Fruit fly (Drosophila melanogaster): Measurements from ENCODE around the gene Vps16A.

DNA sequence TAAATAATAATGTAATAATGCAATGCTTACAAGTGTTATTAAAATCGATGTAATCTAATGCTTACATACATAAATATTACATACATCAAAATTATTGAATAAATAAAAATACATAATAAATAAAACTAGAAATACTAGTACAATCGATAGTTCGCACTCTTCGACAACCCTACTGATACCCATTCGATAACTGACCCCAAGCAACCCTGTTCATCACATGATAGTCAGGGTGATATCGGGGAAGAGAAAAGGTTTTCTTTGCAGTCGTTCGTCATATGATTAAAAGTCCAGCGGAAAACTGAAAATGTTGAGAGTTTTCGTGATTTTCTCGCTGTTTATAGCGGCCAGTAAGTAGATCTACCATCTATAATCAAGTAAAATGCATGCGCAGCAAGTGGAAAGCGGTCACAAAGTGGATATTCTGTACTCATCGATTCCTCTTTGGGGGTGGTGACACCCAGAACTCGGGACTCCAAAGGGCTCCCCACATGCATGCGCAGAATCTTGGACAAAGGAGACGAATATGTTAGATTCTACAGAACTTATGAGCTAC lies 6.3 kb upstream of the Vps16A start, which contains the start of gene ATP6AP2:
- TF ChIP-seq GATAd (GFP tag; optimal IDR thresholded peaks at IDR 0.05) (no peak), Abd-B (GFP tag; optimal IDR thresholded peaks at IDR 0.05) (no peak), CG32264 (GFP tag; optimal IDR thresholded peaks at IDR 0.05) (no peak), CrebA (GFP tag; optimal IDR thresholded peaks at IDR 0.05; ENCODE audit: borderline replicate concordance) (no peak)

All from whole organism, wandering third instar larva.